Worm (Caenorhabditis elegans) whole organism, L2 larva: ENCODE results near the gene pqn-82.

Experiments
- alr-1 ChIP-seq: fragments of 150-350 bp; optimal IDR thresholded peaks from 2 replicates; lab custom pipeline; 2014; ENCODE audit warnings: missing biosample characterization, missing genetic modification characterization
- blmp-1 ChIP-seq: sonication (generic microtip); optimal IDR thresholded peaks from 2 replicates; lab custom pipeline; 2017; ENCODE audit warnings: missing genetic modification characterization, mild to moderate bottlenecking, missing compliant biosample characterization, antibody characterized with exemption, moderate library complexity; ENCODE audit not compliant: insufficient read depth
- elt-3 ChIP-seq: sonication (generic microtip); optimal IDR thresholded peaks from 2 replicates; lab custom pipeline; 2017; ENCODE audit warnings: missing biosample characterization, missing genetic modification characterization
- fos-1 ChIP-seq: fragments of 150-350 bp; optimal IDR thresholded peaks from 2 replicates; lab custom pipeline; 2014; ENCODE audit warnings: missing biosample characterization, missing genetic modification characterization
- lin-13 ChIP-seq: fragments of 150-350 bp; optimal IDR thresholded peaks from 2 replicates; lab custom pipeline; 2014; ENCODE audit warnings: missing biosample characterization, missing genetic modification reagents, missing genetic modification characterization
- lin-39 ChIP-seq: fragments of 150-350 bp; optimal IDR thresholded peaks from 2 replicates; lab custom pipeline; 2014; ENCODE audit warnings: missing biosample characterization, missing genetic modification reagents, missing genetic modification characterization
- mbf-1 ChIP-seq: sonication (generic microtip); optimal IDR thresholded peaks from 2 replicates; lab custom pipeline; 2017; ENCODE audit warnings: missing biosample characterization, missing genetic modification characterization
- mdl-1 ChIP-seq, 2 experiments: fragments of 150-350 bp in 1 of 2; sonication (generic microtip) in 1 of 2; optimal IDR thresholded peaks; 2 replicates each; lab custom pipeline; 2017; ENCODE audit warnings: missing biosample characterization in 2 of 2, missing genetic modification characterization in 2 of 2
- nhr-237 ChIP-seq: fragments of 150-350 bp; optimal IDR thresholded peaks from 2 replicates; lab custom pipeline; 2014; ENCODE audit warnings: missing biosample characterization, missing genetic modification characterization
- nhr-77 ChIP-seq: fragments of 150-350 bp; optimal IDR thresholded peaks from 2 replicates; lab custom pipeline; 2014; ENCODE audit warnings: missing biosample characterization, missing genetic modification characterization
- zag-1 ChIP-seq: fragments of 150-350 bp; optimal IDR thresholded peaks from 2 replicates; lab custom pipeline; 2014; ENCODE audit warnings: missing biosample characterization, missing genetic modification characterization
- ztf-11 ChIP-seq: sonication (generic microtip); optimal IDR thresholded peaks from 2 replicates; lab custom pipeline; 2017; ENCODE audit warnings: missing biosample characterization, missing genetic modification characterization
- ztf-4 ChIP-seq: fragments of 150-350 bp; optimal IDR thresholded peaks from 2 replicates; lab custom pipeline; 2014; ENCODE audit warnings: missing biosample characterization, missing genetic modification characterization

DNA sequence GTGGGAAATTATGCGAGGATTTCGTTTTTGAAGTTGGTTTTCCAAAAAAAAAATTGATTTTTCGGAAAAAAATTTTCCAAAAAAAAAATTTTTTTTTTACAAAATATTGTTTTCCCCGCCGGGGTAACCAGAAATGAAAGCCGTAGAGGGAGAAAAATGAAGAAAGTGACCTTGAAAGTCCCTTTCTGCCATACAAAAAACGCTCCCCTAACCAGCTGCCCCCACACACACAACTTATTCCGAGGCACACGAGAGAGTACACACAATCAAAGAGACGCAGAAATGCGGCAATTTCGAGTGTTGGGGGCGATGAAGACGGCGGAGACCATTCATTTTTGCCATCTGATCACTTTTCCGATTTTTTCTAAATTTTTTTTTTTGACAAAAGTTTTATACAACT lies 5.1 kb downstream of the pqn-82 start:
- TF ChIP-seq blmp-1 (tag; lab: Kevin White, UChicago) (peak; percentile 64), alr-1 (tag; lab: Kevin White, UChicago) (no peak), zag-1 (tag; lab: Kevin White, UChicago) (no peak), nhr-77 (no peak), lin-13 (GFP tag; lab: Kevin White, UChicago) (no peak), nhr-237 (tag; lab: Kevin White, UChicago) (no peak), elt-3 (no peak), mdl-1 (tag; optimal IDR thresholded peaks at IDR 0.05; lab: Kevin White, UChicago) (no peak), ztf-4 (tag; lab: Kevin White, UChicago) (no peak), ztf-11 (tag; lab: Kevin White, UChicago) (no peak), mbf-1 (no peak), lin-39 (tag; lab: Kevin White, UChicago) (no peak), fos-1 (no peak)
